Fruit fly (Drosophila melanogaster): Measurements from ENCODE around the gene Him.

DNA sequence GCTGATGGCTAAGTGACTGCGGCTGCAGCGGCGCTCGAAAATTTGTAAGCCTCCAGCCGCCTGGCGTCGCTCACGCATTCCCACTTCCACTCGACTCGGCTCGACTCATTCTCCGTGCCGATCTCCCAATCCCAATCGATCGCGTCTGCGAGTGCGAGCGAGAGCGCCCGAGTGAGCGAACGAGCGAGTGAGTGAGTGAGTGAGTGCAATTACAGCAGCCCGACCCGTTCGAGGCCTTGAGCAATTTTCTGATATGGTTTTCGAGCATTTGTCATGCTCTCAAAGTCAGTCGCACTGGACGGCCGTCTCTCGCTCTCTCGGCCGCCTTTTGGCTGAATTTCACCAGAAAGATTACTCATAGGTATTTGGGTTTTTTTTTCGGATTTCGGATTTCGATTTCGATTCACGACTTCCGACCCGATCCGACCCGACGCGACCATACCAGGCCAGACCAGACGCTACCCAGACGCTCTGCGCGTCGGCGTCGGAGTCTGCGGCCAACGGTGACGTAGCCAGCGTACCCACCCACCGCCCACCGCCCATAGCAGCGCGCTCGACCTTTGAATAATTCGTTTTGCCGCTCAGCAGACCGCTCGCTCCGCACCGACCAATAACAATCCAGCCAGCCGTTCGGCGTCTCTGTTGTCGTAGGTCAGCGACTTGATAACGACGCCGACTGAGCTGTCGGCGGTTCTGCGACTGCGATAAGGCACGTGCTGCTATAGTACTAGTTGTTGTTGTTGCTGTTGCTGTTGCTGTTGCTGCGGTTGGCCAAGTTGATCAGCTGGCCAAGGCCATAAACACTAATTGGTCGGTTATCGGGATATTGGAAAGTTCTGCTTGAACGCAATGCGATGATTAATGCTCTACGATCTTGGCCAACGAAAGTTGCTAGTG is 34.4 kb downstream of the Him start:
- no peak for TF ChIP-seq CG7101 (tag; optimal IDR thresholded peaks at IDR 0.05)
- no peak for TF ChIP-seq toe (GFP tag; optimal IDR thresholded peaks at IDR 0.05)
- TF ChIP-seq CG12768 (GFP tag; optimal IDR thresholded peaks at IDR 0.05): no peak
- no peak for TF ChIP-seq cnc (optimal IDR thresholded peaks at IDR 0.05)
- no peak for TF ChIP-seq CG33017 (tag; optimal IDR thresholded peaks at IDR 0.05)
- TF ChIP-seq CG11617 (GFP tag; optimal IDR thresholded peaks at IDR 0.05): no peak
- TF ChIP-seq CG14711 (tag; optimal IDR thresholded peaks at IDR 0.05): no peak
- no peak for TF ChIP-seq pad (GFP tag; optimal IDR thresholded peaks at IDR 0.05)
- no peak for TF ChIP-seq CG1620 (GFP tag; optimal IDR thresholded peaks at IDR 0.05)
- no peak for TF ChIP-seq Crg-1 (GFP tag; optimal IDR thresholded peaks at IDR 0.05)
- TF ChIP-seq cic (GFP tag; optimal IDR thresholded peaks at IDR 0.05): no peak
- TF ChIP-seq kay (GFP tag; ENCODE audit: borderline replicate concordance): no peak
